Worm (Caenorhabditis elegans): ENCODE data around the gene T28D6.5.
A peak's percentile ranks its signal among the peaks of the same experiment; 100 is the strongest.

- TF ChIP-seq hmg-4 (GFP tag; optimal IDR thresholded peaks at IDR 0.05) (peak; percentile 15), tbx-11 (GFP tag; IDR thresholded peaks at IDR 0.05) (no peak), ama-1 (optimal IDR thresholded peaks at IDR 0.05) (no peak), hmbx-1 (tag; optimal IDR thresholded peaks at IDR 0.05) (no peak), tra-4 (tag; optimal IDR thresholded peaks at IDR 0.05) (no peak), ets-7 (tag; optimal IDR thresholded peaks at IDR 0.05) (no peak), ceh-13 (GFP tag; optimal IDR thresholded peaks at IDR 0.05) (no peak), scrt-1 (GFP tag; IDR thresholded peaks at IDR 0.05) (no peak), flt-1 (GFP tag; IDR thresholded peaks at IDR 0.05) (no peak), hnd-1 (tag; optimal IDR thresholded peaks at IDR 0.05) (no peak)
These were observed 29.4 kb downstream of the T28D6.5 start for ce11 chrIII:11362915-11363314.
